Worm (Caenorhabditis elegans) whole organism, L1 larva: Measurements from ENCODE around the gene F44E2.4.

Source experiments
- C04F5.9 ChIP-seq: sonication (generic microtip); optimal IDR thresholded peaks from 2 replicates; lab custom pipeline; 2016; ENCODE audit warnings: missing genetic modification characterization, missing compliant biosample characterization
- C16A3.4 ChIP-seq: fragments of 150-350 bp; optimal IDR thresholded peaks from 2 replicates; lab custom pipeline; 2014; ENCODE audit warnings: missing biosample characterization, missing genetic modification characterization
- F16B12.6 ChIP-seq: fragments of 150-350 bp; optimal IDR thresholded peaks from 2 replicates; lab custom pipeline; 2014; ENCODE audit warnings: missing biosample characterization, missing genetic modification characterization
- Y116A8C.19 ChIP-seq: sonication (generic microtip); optimal IDR thresholded peaks from 2 replicates; lab custom pipeline; 2016; ENCODE audit warnings: missing compliant biosample characterization, missing genetic modification characterization, borderline replicate concordance
- alr-1 ChIP-seq: fragments of 200-800 bp; sonication (Bioruptor generic); optimal IDR thresholded peaks from 2 replicates; lab custom pipeline; 2018; ENCODE audit warnings: borderline replicate concordance, mild to moderate bottlenecking, missing genetic modification characterization, missing compliant biosample characterization
- aly-2 ChIP-seq: fragments of 150-350 bp; optimal IDR thresholded peaks from 2 replicates; lab custom pipeline; 2014; ENCODE audit warnings: missing biosample characterization, missing genetic modification characterization
- ama-1 ChIP-seq: fragments of 150-350 bp; optimal IDR thresholded peaks from 2 replicates; lab custom pipeline; 2014
- blmp-1 ChIP-seq: fragments of 150-350 bp; optimal IDR thresholded peaks from 2 replicates; lab custom pipeline; 2014; ENCODE audit warnings: missing biosample characterization, missing genetic modification characterization
- ceh-82 ChIP-seq, 3 experiments: fragments of 150-350 bp in 1 of 3; sonication (generic microtip) in 2 of 3; optimal IDR thresholded peaks; 2 replicates each; lab custom pipeline; 2014 to 2017; ENCODE audit warnings: missing biosample characterization in 3 of 3, missing genetic modification characterization in 3 of 3
- ceh-90 ChIP-seq: sonication (generic microtip); optimal IDR thresholded peaks from 2 replicates; lab custom pipeline; 2016; ENCODE audit warnings: missing genetic modification characterization, missing compliant biosample characterization
- dsc-1 ChIP-seq: sonication (generic microtip); optimal IDR thresholded peaks from 2 replicates; lab custom pipeline; 2016; ENCODE audit warnings: mild to moderate bottlenecking, missing genetic modification characterization, missing compliant biosample characterization
- efl-1 ChIP-seq, 4 experiments: fragments of 150-350 bp; optimal IDR thresholded peaks in 3 of 4; peaks in 1 of 4; 1 replicate in 1 of 4; 2 replicates in 3 of 4; lab custom pipeline; 2014; ENCODE audit warnings: missing biosample characterization in 2 of 4, missing genetic modification characterization in 2 of 4, missing genetic modification reagents in 2 of 4
- egl-13 ChIP-seq: sonication (generic microtip); optimal IDR thresholded peaks from 2 replicates; lab custom pipeline; 2016; ENCODE audit warnings: missing genotype, missing genetic modification reagents, missing genetic modification characterization, missing compliant biosample characterization
- elt-2 ChIP-seq: sonication (generic microtip); optimal IDR thresholded peaks from 2 replicates; lab custom pipeline; 2016; ENCODE audit warnings: missing genetic modification characterization, mild to moderate bottlenecking, inconsistent platforms, missing compliant biosample characterization, missing genetic modification reagents
- elt-3 ChIP-seq, 6 experiments: fragments of 150-350 bp in 1 of 6; sonication (generic microtip); optimal IDR thresholded peaks; 2 replicates each; lab custom pipeline; 2017 to 2018; ENCODE audit warnings: missing biosample characterization in 6 of 6, missing genetic modification characterization in 6 of 6, inconsistent platforms in 1 of 6
- ets-5 ChIP-seq: fragments of 200-800 bp; sonication (Bioruptor generic); IDR thresholded peaks from 2 replicates; pipeline ENCODE4 v1.3.6; 2022; ENCODE audit warnings: missing genetic modification characterization, missing compliant biosample characterization
- fkh-10 ChIP-seq: sonication (generic microtip); optimal IDR thresholded peaks from 2 replicates; lab custom pipeline; 2017; ENCODE audit warnings: missing biosample characterization, missing genetic modification reagents, missing genetic modification characterization
- fkh-4 ChIP-seq: sonication (generic microtip); optimal IDR thresholded peaks from 2 replicates; lab custom pipeline; 2016; ENCODE audit warnings: missing compliant biosample characterization, missing genetic modification characterization, borderline replicate concordance
- hlh-4 ChIP-seq: sonication (generic microtip); optimal IDR thresholded peaks from 2 replicates; lab custom pipeline; 2016; ENCODE audit warnings: mild to moderate bottlenecking, missing genetic modification characterization, missing compliant biosample characterization
- lin-13 ChIP-seq: fragments of 150-350 bp; optimal IDR thresholded peaks from 2 replicates; lab custom pipeline; 2014; ENCODE audit warnings: missing biosample characterization, missing genetic modification reagents, missing genetic modification characterization
- lin-14 ChIP-seq: fragments of 200-800 bp; sonication (Bioruptor generic); optimal IDR thresholded peaks from 2 replicates; lab custom pipeline; 2018; ENCODE audit warnings: mild to moderate bottlenecking, missing genetic modification characterization, moderate library complexity, missing compliant biosample characterization
- lin-15B ChIP-seq: fragments of 150-350 bp; sonication (generic microtip); optimal IDR thresholded peaks from 3 replicates; lab custom pipeline; 2014; ENCODE audit warnings: missing biosample characterization, missing genetic modification characterization
- lin-35 ChIP-seq, 2 experiments: fragments of 150-350 bp; optimal IDR thresholded peaks; 2 replicates each; lab custom pipeline; 2014; ENCODE audit warnings: missing biosample characterization in 2 of 2, missing genetic modification characterization in 2 of 2, missing genetic modification reagents in 2 of 2
- lin-39 ChIP-seq: fragments of 150-350 bp; optimal IDR thresholded peaks from 2 replicates; lab custom pipeline; 2014; ENCODE audit warnings: missing biosample characterization, missing genetic modification reagents, missing genetic modification characterization
- mab-9 ChIP-seq: fragments of 200-800 bp; sonication (Bioruptor generic); IDR thresholded peaks from 2 replicates; pipeline ENCODE4 v1.3.6; 2022; ENCODE audit warnings: missing genetic modification reagents, missing genetic modification characterization, missing compliant biosample characterization
- mdl-1 ChIP-seq, 2 experiments: fragments of 150-350 bp; optimal IDR thresholded peaks; 2 replicates each; lab custom pipeline; 2014 to 2017; ENCODE audit warnings: missing biosample characterization in 2 of 2, missing genetic modification characterization in 2 of 2, inconsistent platforms in 1 of 2
- nhr-20 ChIP-seq: sonication (generic microtip); optimal IDR thresholded peaks from 2 replicates; lab custom pipeline; 2016; ENCODE audit warnings: mild to moderate bottlenecking, missing genetic modification characterization, missing compliant biosample characterization
- nhr-28 ChIP-seq: fragments of 150-350 bp; optimal IDR thresholded peaks from 2 replicates; lab custom pipeline; 2014; ENCODE audit warnings: missing biosample characterization, missing genetic modification characterization
- nhr-71 ChIP-seq: sonication (generic microtip); optimal IDR thresholded peaks from 2 replicates; lab custom pipeline; 2016; ENCODE audit warnings: mild to moderate bottlenecking, missing genetic modification characterization, moderate library complexity, missing compliant biosample characterization
- nhr-77 ChIP-seq: fragments of 150-350 bp; optimal IDR thresholded peaks from 2 replicates; lab custom pipeline; 2014; ENCODE audit warnings: missing biosample characterization, missing genetic modification characterization
- nhr-85 ChIP-seq: sonication (generic microtip); peaks from one replicate; lab custom pipeline; 2016; ENCODE audit warnings: missing genetic modification characterization, inconsistent platforms, missing compliant biosample characterization
- nhr-90 ChIP-seq: sonication (generic microtip); optimal IDR thresholded peaks from 2 replicates; lab custom pipeline; 2016; ENCODE audit warnings: mild to moderate bottlenecking, missing genetic modification characterization, missing compliant biosample characterization; ENCODE audit not compliant: poor library complexity
- pag-3 ChIP-seq: sonication (generic microtip); optimal IDR thresholded peaks from 2 replicates; lab custom pipeline; 2017; ENCODE audit warnings: missing genetic modification characterization, mild to moderate bottlenecking, missing compliant biosample characterization, antibody characterized with exemption, borderline replicate concordance; ENCODE audit not compliant: insufficient read depth
- rnt-1 ChIP-seq: sonication (generic microtip); optimal IDR thresholded peaks from 2 replicates; lab custom pipeline; 2016; ENCODE audit warnings: mild to moderate bottlenecking, missing genetic modification characterization, moderate library complexity, missing compliant biosample characterization
- skn-1 ChIP-seq: fragments of 150-350 bp; optimal IDR thresholded peaks from 2 replicates; lab custom pipeline; 2014; ENCODE audit warnings: missing biosample characterization, missing genetic modification characterization
- snu-23 ChIP-seq: sonication (generic microtip); optimal IDR thresholded peaks from 2 replicates; lab custom pipeline; 2016; ENCODE audit warnings: missing genetic modification characterization, missing compliant biosample characterization
- unc-130 ChIP-seq: fragments of 150-350 bp; optimal IDR thresholded peaks from 2 replicates; lab custom pipeline; 2017; ENCODE audit warnings: missing biosample characterization, missing genetic modification characterization, inconsistent platforms
- unc-30 ChIP-seq: sonication (generic microtip); optimal IDR thresholded peaks from 2 replicates; lab custom pipeline; 2017; ENCODE audit warnings: missing biosample characterization, missing genetic modification characterization
- unc-86 ChIP-seq: sonication (generic microtip); optimal IDR thresholded peaks from 2 replicates; lab custom pipeline; 2016; ENCODE audit warnings: missing genetic modification characterization, missing compliant biosample characterization
- ztf-11 ChIP-seq, 2 experiments: sonication (generic microtip); optimal IDR thresholded peaks; 2 replicates each; lab custom pipeline; 2016 to 2017; ENCODE audit warnings: missing genetic modification characterization in 2 of 2, missing biosample characterization in 1 of 2, missing compliant biosample characterization in 1 of 2
- ztf-4 ChIP-seq: fragments of 150-350 bp; optimal IDR thresholded peaks from 2 replicates; lab custom pipeline; 2014; ENCODE audit warnings: missing biosample characterization, missing genetic modification characterization

F44E2.4 gene

ce11 chrIII:8784500-8784899, 53.7 kb downstream of the F44E2.4 start:
- no peak for TF ChIP-seq rnt-1 (tag; lab: Kevin White, UChicago)
- peak; percentile 52 for TF ChIP-seq fkh-10
- peak; percentile 70 for TF ChIP-seq lin-14
- TF ChIP-seq ets-5 (GFP tag; lab: Robert Waterston, UW), result no peak
- TF ChIP-seq unc-86 (tag; lab: Kevin White, UChicago), result peak; percentile 31
- peak in 1 of 3 experiments; percentile 8 for TF ChIP-seq ceh-82 (tag; optimal IDR thresholded peaks at IDR 0.05; lab: Kevin White, UChicago)
- TF ChIP-seq egl-13 (tag; lab: Kevin White, UChicago), result peak; percentile 41
- TF ChIP-seq nhr-71 (tag; lab: Kevin White, UChicago), result peak; percentile 42
- no peak for TF ChIP-seq ztf-4 (tag; lab: Kevin White, UChicago)

- TF ChIP-seq ama-1 (lab: Kevin White, UChicago), result no peak
- peak; percentile 30 for TF ChIP-seq snu-23
- peak; percentile 29 for TF ChIP-seq elt-2 (tag; lab: Kevin White, UChicago)
- no peak for TF ChIP-seq fkh-10
- TF ChIP-seq F16B12.6 (tag; lab: Kevin White, UChicago), result no peak
- TF ChIP-seq mab-9 (GFP tag; lab: Robert Waterston, UW), result no peak
- peak; percentile 68 for TF ChIP-seq nhr-20 (tag; lab: Kevin White, UChicago)
- peak in 1 of 6 experiments; percentile 77 for TF ChIP-seq elt-3 (tag; optimal IDR thresholded peaks at IDR 0.05; lab: Kevin White, UChicago)
- TF ChIP-seq fkh-4 (tag; lab: Kevin White, UChicago), result no peak
- peak; percentile 10 for TF ChIP-seq blmp-1
- no peak for TF ChIP-seq alr-1 (tag; lab: Kevin White, UChicago)
- no peak for TF ChIP-seq nhr-77 (tag; lab: Kevin White, UChicago)
- TF ChIP-seq hlh-4 (tag; lab: Kevin White, UChicago), result no peak
- TF ChIP-seq dsc-1, result no peak
- no peak for TF ChIP-seq lin-39 (tag; lab: Kevin White, UChicago)
- TF ChIP-seq pag-3 (tag; lab: Kevin White, UChicago), result no peak
- TF ChIP-seq efl-1 (optimal IDR thresholded peaks at IDR 0.05; lab: Kevin White, UChicago), result no peak
- peak in 1 of 2 experiments; percentile 19 for TF ChIP-seq efl-1 (GFP tag; optimal IDR thresholded peaks at IDR 0.05 in 1 of 2; lab: Kevin White, UChicago)
- peak; percentile 51 for TF ChIP-seq nhr-71 (tag; lab: Kevin White, UChicago)
- peak; percentile 2 for TF ChIP-seq nhr-90 (tag; lab: Kevin White, UChicago)
- no peak for TF ChIP-seq ztf-4 (tag; lab: Kevin White, UChicago)
- no peak for TF ChIP-seq aly-2
- no peak for TF ChIP-seq skn-1 (tag; lab: Kevin White, UChicago)
- TF ChIP-seq C16A3.4, result no peak
- TF ChIP-seq mdl-1 (tag; optimal IDR thresholded peaks at IDR 0.05; lab: Kevin White, UChicago), result peak in 1 of 2 experiments; percentile 14
- TF ChIP-seq ceh-90 (tag; lab: Kevin White, UChicago), result no peak
- peak; percentile 45 for TF ChIP-seq lin-14
- TF ChIP-seq unc-130 (tag; lab: Kevin White, UChicago), result peak; percentile 50
- TF ChIP-seq lin-35 (GFP tag; optimal IDR thresholded peaks at IDR 0.05; lab: Kevin White, UChicago), result peak in 1 of 2 experiments; percentile 65
- TF ChIP-seq nhr-85 (tag; lab: Kevin White, UChicago), result peak; percentile 56
- TF ChIP-seq C04F5.9 (tag; lab: Kevin White, UChicago), result no peak
- no peak for TF ChIP-seq lin-13 (GFP tag; lab: Kevin White, UChicago)
- no peak for TF ChIP-seq Y116A8C.19 (tag; lab: Kevin White, UChicago)
- TF ChIP-seq ceh-82 (tag; optimal IDR thresholded peaks at IDR 0.05; lab: Kevin White, UChicago), result no peak
- TF ChIP-seq rnt-1 (tag; lab: Kevin White, UChicago), result no peak
- TF ChIP-seq unc-30 (tag; lab: Kevin White, UChicago), result no peak
- TF ChIP-seq lin-15B (tag; lab: Kevin White, UChicago), result no peak
- no peak for TF ChIP-seq ztf-11 (tag; optimal IDR thresholded peaks at IDR 0.05; lab: Kevin White, UChicago)
- TF ChIP-seq unc-86 (tag; lab: Kevin White, UChicago), result no peak
- no peak for TF ChIP-seq nhr-28 (tag; lab: Kevin White, UChicago)
- TF ChIP-seq, all 84 proteins: peak for 13
Observed at ce11 chrIII:8782744-8783143, 55.5 kb downstream of the F44E2.4 start.
